Worm (Caenorhabditis elegans) whole organism, mixed stage, embryonic: ENCODE results near the gene F46G10.2.

Experiments used
- M03D4.4 ChIP-seq: sonication (generic microtip); optimal IDR thresholded peaks from 2 replicates; lab custom pipeline; 2017; ENCODE audit warnings: mild to moderate bottlenecking, missing genetic modification characterization, missing compliant biosample characterization
- blmp-1 ChIP-seq: fragments of 150-350 bp; optimal IDR thresholded peaks from 2 replicates; lab custom pipeline; 2014; ENCODE audit warnings: missing biosample characterization, missing genetic modification characterization
- ceh-43 ChIP-seq: fragments of 200-800 bp; sonication (Bioruptor generic); optimal IDR thresholded peaks from 2 replicates; lab custom pipeline; 2018; ENCODE audit warnings: mild to moderate bottlenecking, missing genetic modification characterization, moderate library complexity, missing compliant biosample characterization
- ces-1 ChIP-seq: fragments of 150-350 bp; optimal IDR thresholded peaks from 2 replicates; lab custom pipeline; 2014; ENCODE audit warnings: missing biosample characterization, missing genetic modification reagents, missing genetic modification characterization
- cnd-1 ChIP-seq: fragments of 200-800 bp; sonication (Bioruptor generic); optimal IDR thresholded peaks from 2 replicates; lab custom pipeline; 2018; ENCODE audit warnings: mild to moderate bottlenecking, missing genetic modification characterization, missing compliant biosample characterization
- elt-1 ChIP-seq: sonication (generic microtip); optimal IDR thresholded peaks from 2 replicates; lab custom pipeline; 2017; ENCODE audit warnings: missing genetic modification characterization, mild to moderate bottlenecking, missing compliant biosample characterization, antibody characterized with exemption, moderate library complexity, borderline replicate concordance; ENCODE audit not compliant: insufficient read depth
- lsy-2 ChIP-seq: fragments of 150-350 bp; optimal IDR thresholded peaks from 2 replicates; lab custom pipeline; 2014; ENCODE audit warnings: missing biosample characterization, missing genetic modification characterization
- mep-1 ChIP-seq: fragments of 150-350 bp; optimal IDR thresholded peaks from 2 replicates; lab custom pipeline; 2017; ENCODE audit warnings: missing biosample characterization, missing genetic modification reagents, missing genetic modification characterization, inconsistent platforms
- nhr-28 ChIP-seq: fragments of 150-350 bp; optimal IDR thresholded peaks from 2 replicates; lab custom pipeline; 2014; ENCODE audit warnings: missing biosample characterization, missing genetic modification characterization
- snpc-4 ChIP-seq: fragments of 150-350 bp; optimal IDR thresholded peaks from 2 replicates; lab custom pipeline; 2014; ENCODE audit warnings: missing biosample characterization, missing genetic modification characterization
- sptf-1 ChIP-seq: sonication (generic microtip); optimal IDR thresholded peaks from 2 replicates; lab custom pipeline; 2017; ENCODE audit warnings: mild to moderate bottlenecking, missing genetic modification characterization, moderate library complexity, missing compliant biosample characterization
- unc-120 ChIP-seq: sonication (generic microtip); optimal IDR thresholded peaks from 2 replicates; lab custom pipeline; 2017; ENCODE audit warnings: missing genetic modification characterization, missing compliant biosample characterization; ENCODE audit not compliant: poor library complexity, severe bottlenecking
- ztf-11 ChIP-seq: fragments of 150-350 bp; optimal IDR thresholded peaks from 2 replicates; lab custom pipeline; 2014; ENCODE audit warnings: missing biosample characterization, missing genetic modification characterization

DNA sequence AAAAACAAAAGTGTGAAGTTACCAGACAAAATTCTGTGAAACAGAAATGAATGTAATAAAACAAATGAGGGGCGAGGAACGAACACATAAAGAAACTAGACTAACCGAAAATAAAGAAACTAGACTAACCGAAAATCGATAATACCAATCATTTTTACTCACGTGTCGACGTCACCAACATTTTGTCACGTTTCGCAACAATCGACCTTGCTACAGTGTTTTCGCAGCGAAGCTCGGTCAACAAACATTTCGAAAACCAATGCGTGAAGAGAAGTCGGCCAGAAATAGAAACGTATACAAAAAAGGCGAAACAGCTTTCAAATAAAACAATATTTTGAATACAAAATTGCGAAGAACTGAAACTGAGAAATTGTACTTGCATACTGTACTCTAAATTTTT is 44.2 kb downstream of the F46G10.2 start:
- no peak for TF ChIP-seq mep-1 (tag; lab: Kevin White, UChicago)
- no peak for TF ChIP-seq snpc-4 (tag; lab: Kevin White, UChicago)
- no peak for TF ChIP-seq cnd-1 (tag; lab: Kevin White, UChicago)
- no peak for TF ChIP-seq blmp-1 (tag; lab: Kevin White, UChicago)
- TF ChIP-seq ceh-43 (GFP tag; lab: Kevin White, UChicago) = no peak
- no peak for TF ChIP-seq M03D4.4 (tag; lab: Kevin White, UChicago)
- TF ChIP-seq elt-1 (tag; lab: Kevin White, UChicago) = no peak
- TF ChIP-seq lsy-2 (tag; lab: Kevin White, UChicago) = no peak
- no peak for TF ChIP-seq sptf-1 (tag; lab: Kevin White, UChicago)
- no peak for TF ChIP-seq unc-120 (tag; lab: Kevin White, UChicago)
- TF ChIP-seq ces-1 = no peak
- no peak for TF ChIP-seq ztf-11
- TF ChIP-seq nhr-28 (tag; lab: Kevin White, UChicago) = no peak
